Fruit fly (Drosophila melanogaster): ENCODE results near the gene CG7974.

- no peak for TF ChIP-seq cnc (optimal IDR thresholded peaks at IDR 0.05)
- no peak for TF ChIP-seq cic (GFP tag; optimal IDR thresholded peaks at IDR 0.05)
- TF ChIP-seq CG1620 (GFP tag; optimal IDR thresholded peaks at IDR 0.05), result no peak
Measured at dm6 chr3L:1665544-1665943, 606 bp downstream of the CG7974 start.

All from whole organism, adult.